Worm (Caenorhabditis elegans) whole organism, early embryonic: ENCODE data around the gene F58B3.4.

Source experiments
- ama-1 ChIP-seq: fragments of 150-350 bp; optimal IDR thresholded peaks from 2 replicates; lab custom pipeline; 2014
- ceh-13 ChIP-seq: fragments of 200-800 bp; sonication (Bioruptor generic); optimal IDR thresholded peaks from 2 replicates; lab custom pipeline; 2018; ENCODE audit warnings: mild to moderate bottlenecking, missing genetic modification characterization, missing compliant biosample characterization
- ceh-36 ChIP-seq: sonication (generic microtip); optimal IDR thresholded peaks from 2 replicates; lab custom pipeline; 2016; ENCODE audit warnings: missing genetic modification characterization, inconsistent platforms, missing compliant biosample characterization
- ets-7 ChIP-seq: sonication (generic microtip); optimal IDR thresholded peaks from 2 replicates; lab custom pipeline; 2016; ENCODE audit warnings: missing genotype, missing genetic modification characterization, missing compliant biosample characterization
- flt-1 ChIP-seq: fragments of 200-800 bp; sonication (Bioruptor generic); IDR thresholded peaks from 2 replicates; pipeline ENCODE4 v1.3.6; 2022; ENCODE audit warnings: missing genetic modification characterization, missing compliant biosample characterization
- hmbx-1 ChIP-seq: sonication (generic microtip); optimal IDR thresholded peaks from 2 replicates; lab custom pipeline; 2016; ENCODE audit warnings: mild to moderate bottlenecking, missing genetic modification characterization, missing compliant biosample characterization
- hnd-1 ChIP-seq: sonication (generic microtip); optimal IDR thresholded peaks from 2 replicates; lab custom pipeline; 2016; ENCODE audit warnings: missing genetic modification characterization, missing compliant biosample characterization
- pes-1 ChIP-seq: fragments of 200-800 bp; sonication (Bioruptor generic); IDR thresholded peaks from 2 replicates; pipeline ENCODE4 v1.3.6; 2022; ENCODE audit warnings: missing genetic modification reagents, missing genetic modification characterization, missing compliant biosample characterization
- sea-1 ChIP-seq: fragments of 200-800 bp; sonication (Bioruptor generic); conservative IDR thresholded peaks from 2 replicates; pipeline ENCODE4 v1.3.6; 2022; ENCODE audit warnings: missing genetic modification characterization, missing compliant biosample characterization
- tbx-11 ChIP-seq: fragments of 200-800 bp; sonication (Bioruptor generic); IDR thresholded peaks from 2 replicates; pipeline ENCODE4 v1.3.6; 2022; ENCODE audit warnings: missing genetic modification characterization, missing compliant biosample characterization
- tbx-37 ChIP-seq: fragments of 200-800 bp; sonication (Bioruptor generic); conservative IDR thresholded peaks from 2 replicates; pipeline ENCODE4 v1.3.6; 2022; ENCODE audit warnings: missing genetic modification reagents, missing genetic modification characterization, missing compliant biosample characterization
- tra-4 ChIP-seq: sonication (generic microtip); optimal IDR thresholded peaks from 2 replicates; lab custom pipeline; 2017; ENCODE audit warnings: missing genetic modification characterization, missing compliant biosample characterization

DNA sequence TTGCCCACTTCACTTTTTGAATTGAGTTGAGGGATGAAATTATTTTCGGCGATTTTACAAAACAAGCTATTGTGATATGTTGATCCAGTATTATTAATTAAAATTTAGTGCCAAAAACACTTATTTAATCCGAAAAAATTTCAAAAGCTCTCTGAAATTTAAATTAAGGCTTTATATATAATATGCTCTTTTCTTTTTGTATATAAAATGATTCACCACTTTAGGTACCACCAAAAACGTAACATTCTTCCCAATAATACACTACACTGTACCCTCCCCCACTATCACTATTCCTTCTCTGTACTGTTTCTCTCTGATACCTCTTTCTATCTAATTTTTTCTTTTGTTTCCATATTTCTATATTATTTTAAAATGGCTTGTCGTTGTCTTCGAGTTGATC lies 12.2 kb upstream of the F58B3.4 start, which contains the start of gene prx-2:
- no peak for TF ChIP-seq tra-4 (tag; lab: Kevin White, UChicago)
- no peak for TF ChIP-seq ama-1
- no peak for TF ChIP-seq tbx-11 (GFP tag; lab: Robert Waterston, UW)
- TF ChIP-seq pes-1 (GFP tag; lab: Robert Waterston, UW): no peak
- TF ChIP-seq sea-1 (GFP tag; lab: Robert Waterston, UW): no peak
- no peak for TF ChIP-seq ceh-36 (tag; lab: Kevin White, UChicago)
- TF ChIP-seq tbx-37 (GFP tag; lab: Robert Waterston, UW): no peak
- no peak for TF ChIP-seq hnd-1 (tag; lab: Kevin White, UChicago)
- TF ChIP-seq hmbx-1 (tag; lab: Kevin White, UChicago): no peak
- no peak for TF ChIP-seq ceh-13 (GFP tag; lab: Kevin White, UChicago)
- TF ChIP-seq ets-7 (tag; lab: Kevin White, UChicago): no peak
- TF ChIP-seq flt-1 (GFP tag; lab: Robert Waterston, UW): no peak
